Fruit fly (Drosophila melanogaster): Measurements from ENCODE around the gene Nepl8.

Nepl8 gene

dm6 chr2L:16535673-16536144 is 47.8 kb downstream of the Nepl8 start (continued):
- TF ChIP-seq CG6254 (GFP tag; optimal IDR thresholded peaks at IDR 0.05): peak; percentile 95
- TF ChIP-seq Doc3 (GFP tag; IDR thresholded peaks at IDR 0.05; ENCODE audit: partially characterized antibody): no peak
- peak; percentile 94 for TF ChIP-seq Rx (GFP tag; IDR thresholded peaks at IDR 0.05)
- peak; percentile 68 for TF ChIP-seq Elba2 (GFP tag; optimal IDR thresholded peaks at IDR 0.05)
- peak; percentile 70 for TF ChIP-seq CG2116 (GFP tag; optimal IDR thresholded peaks at IDR 0.05)
- peak; percentile 90 for TF ChIP-seq croc (GFP tag; conservative IDR thresholded peaks at IDR 0.05)
- TF ChIP-seq sug (tag; optimal IDR thresholded peaks at IDR 0.05): peak; percentile 32
- TF ChIP-seq Hr51 (GFP tag; optimal IDR thresholded peaks at IDR 0.05): peak; percentile 84 to 90
- no peak for TF ChIP-seq pita (GFP tag; optimal IDR thresholded peaks at IDR 0.05)
- peak; percentile 77 for TF ChIP-seq her (GFP tag; optimal IDR thresholded peaks at IDR 0.05)
- peak; percentile 93 for TF ChIP-seq CG11247 (GFP tag; IDR thresholded peaks at IDR 0.05)
- no peak for TF ChIP-seq zen2 (GFP tag; IDR thresholded peaks at IDR 0.05; ENCODE audit: partially characterized antibody)
- TF ChIP-seq nmo (GFP tag; optimal IDR thresholded peaks at IDR 0.05): peak; percentile 87
- peak; percentile 82 for TF ChIP-seq Ravus (GFP tag; IDR thresholded peaks at IDR 0.05)
- TF ChIP-seq CG30020 (tag; optimal IDR thresholded peaks at IDR 0.05): peak; percentile 31
- TF ChIP-seq CG14965 (GFP tag; optimal IDR thresholded peaks at IDR 0.05; ENCODE audit: borderline replicate concordance): peak; percentile 44
- peak; percentile 84 for TF ChIP-seq ems (GFP tag; optimal IDR thresholded peaks at IDR 0.05)
- TF ChIP-seq CG31365 (tag; optimal IDR thresholded peaks at IDR 0.05): peak; percentile 74
- peak; percentile 89 for TF ChIP-seq CG10267 (tag; optimal IDR thresholded peaks at IDR 0.05)
- peak; percentile 62 for TF ChIP-seq CG5245 (GFP tag; optimal IDR thresholded peaks at IDR 0.05)
- TF ChIP-seq Atf-2 (GFP tag; optimal IDR thresholded peaks at IDR 0.05): peak; percentile 82
- TF ChIP-seq Drgx (GFP tag; IDR thresholded peaks at IDR 0.05): peak; percentile 92
- TF ChIP-seq Dad (GFP tag; optimal IDR thresholded peaks at IDR 0.05): peak; percentile 76
- no peak for TF ChIP-seq CG7963 (GFP tag; IDR thresholded peaks at IDR 0.05; ENCODE audit: partially characterized antibody)
- TF ChIP-seq CG15011 (GFP tag; optimal IDR thresholded peaks at IDR 0.05): peak; percentile 87
- TF ChIP-seq dmrt11E (tag; optimal IDR thresholded peaks at IDR 0.05): peak; percentile 96
- TF ChIP-seq Doc2 (GFP tag; IDR thresholded peaks at IDR 0.05): peak; percentile 65
- TF ChIP-seq CG1024 (GFP tag; IDR thresholded peaks at IDR 0.05): peak; percentile 82
- peak; percentile 74 for TF ChIP-seq CG3838 (GFP tag; optimal IDR thresholded peaks at IDR 0.05)
- TF ChIP-seq ham (GFP tag; IDR thresholded peaks at IDR 0.05): peak; percentile 66; the same call in 1 of the 2 replicates
- no peak for TF ChIP-seq Dref (GFP tag; IDR thresholded peaks at IDR 0.05)
- TF ChIP-seq CG11560 (tag; IDR thresholded peaks at IDR 0.05): peak; percentile 58; the same call in 1 of the 3 replicates
- TF ChIP-seq CG2889 (GFP tag; IDR thresholded peaks at IDR 0.05): peak; percentile 86
- TF ChIP-seq Ssrp (tag; optimal IDR thresholded peaks at IDR 0.05): peak; percentile 90
- peak; percentile 83 for TF ChIP-seq CG13894 (tag; optimal IDR thresholded peaks at IDR 0.05)
- TF ChIP-seq CG18764 (GFP tag; optimal IDR thresholded peaks at IDR 0.05): peak; percentile 89
- peak; percentile 80 for TF ChIP-seq CG6854 (GFP tag; optimal IDR thresholded peaks at IDR 0.05)
- peak; percentile 81 for TF ChIP-seq CG30431 (GFP tag; optimal IDR thresholded peaks at IDR 0.05)
- peak; percentile 95 for TF ChIP-seq so (GFP tag; IDR thresholded peaks at IDR 0.05)
- TF ChIP-seq HmgD (GFP tag; optimal IDR thresholded peaks at IDR 0.05): peak; percentile 74
- TF ChIP-seq CG17802 (tag; optimal IDR thresholded peaks at IDR 0.05): peak; percentile 80
- TF ChIP-seq usp (GFP tag; optimal IDR thresholded peaks at IDR 0.05): no peak
- TF ChIP-seq ab (GFP tag; optimal IDR thresholded peaks at IDR 0.05): peak; percentile 67
- peak; percentile 65 for TF ChIP-seq Hey (tag; optimal IDR thresholded peaks at IDR 0.05)
- TF ChIP-seq HmgZ (tag; optimal IDR thresholded peaks at IDR 0.05): peak; percentile 91
- TF ChIP-seq CG13624 (GFP tag; optimal IDR thresholded peaks at IDR 0.05): peak; percentile 80
- peak; percentile 79 for TF ChIP-seq CG6765 (GFP tag; optimal IDR thresholded peaks at IDR 0.05)
- TF ChIP-seq CG11456 (GFP tag; IDR thresholded peaks at IDR 0.05): peak; percentile 93
- TF ChIP-seq CG43689 (GFP tag; IDR thresholded peaks at IDR 0.05): peak; percentile 72
- TF ChIP-seq E2f1 (GFP tag; IDR thresholded peaks at IDR 0.05): peak; percentile 94
- TF ChIP-seq fd102C (GFP tag; optimal IDR thresholded peaks at IDR 0.05): peak; percentile 96

Measured in whole organism, embryonic.